Worm (Caenorhabditis elegans) whole organism, L2 larva: ENCODE results near the gene M176.11.

Source experiments
- F13H6.1 ChIP-seq: sonication (generic microtip); optimal IDR thresholded peaks from 2 replicates; lab custom pipeline; 2016; ENCODE audit warnings: missing genetic modification characterization, missing compliant biosample characterization
- R02D3.7 ChIP-seq: fragments of 150-350 bp; optimal IDR thresholded peaks from 2 replicates; lab custom pipeline; 2014; ENCODE audit warnings: missing biosample characterization, missing genetic modification characterization
- fos-1 ChIP-seq: fragments of 150-350 bp; optimal IDR thresholded peaks from 2 replicates; lab custom pipeline; 2014; ENCODE audit warnings: missing biosample characterization, missing genetic modification characterization
- nhr-12 ChIP-seq: fragments of 150-350 bp; optimal IDR thresholded peaks from 2 replicates; lab custom pipeline; 2014; ENCODE audit warnings: missing biosample characterization, missing genetic modification characterization
- skn-1 ChIP-seq: sonication (generic microtip); optimal IDR thresholded peaks from 2 replicates; lab custom pipeline; 2017; ENCODE audit warnings: missing biosample characterization, missing genetic modification characterization
- sma-3 ChIP-seq: sonication (generic microtip); optimal IDR thresholded peaks from 2 replicates; lab custom pipeline; 2016; ENCODE audit warnings: missing genetic modification reagents, missing genetic modification characterization, missing compliant biosample characterization
- unc-55 ChIP-seq: fragments of 150-350 bp; sonication (generic microtip); optimal IDR thresholded peaks from 3 replicates; lab custom pipeline; 2014; ENCODE audit warnings: missing biosample characterization, missing genetic modification reagents, missing genetic modification characterization
- unc-62 ChIP-seq: fragments of 150-350 bp; optimal IDR thresholded peaks from 2 replicates; lab custom pipeline; 2014; ENCODE audit warnings: missing biosample characterization, missing genetic modification reagents, missing genetic modification characterization
- ztf-4 ChIP-seq: fragments of 150-350 bp; optimal IDR thresholded peaks from 2 replicates; lab custom pipeline; 2014; ENCODE audit warnings: missing biosample characterization, missing genetic modification characterization

- TF ChIP-seq skn-1, result no peak
- no peak for TF ChIP-seq fos-1 (tag; lab: Kevin White, UChicago)
- TF ChIP-seq nhr-12 (tag; lab: Kevin White, UChicago), result no peak
- no peak for TF ChIP-seq F13H6.1 (tag; lab: Kevin White, UChicago)
- no peak for TF ChIP-seq unc-62 (GFP tag; lab: Kevin White, UChicago)
- no peak for TF ChIP-seq ztf-4 (tag; lab: Kevin White, UChicago)
- no peak for TF ChIP-seq R02D3.7 (tag; lab: Kevin White, UChicago)
- no peak for TF ChIP-seq sma-3 (GFP tag; lab: Kevin White, UChicago)
- TF ChIP-seq unc-55 (GFP tag; lab: Kevin White, UChicago), result no peak
Observed at ce11 chrII:9418843-9419532, 3.1 kb upstream of the M176.11 start.
